Fruit fly (Drosophila melanogaster): ENCODE results near the gene Ptp61F.
A peak's percentile ranks its signal among the peaks of the same experiment; 100 is the strongest.

The Ptp61F gene

dm6 chr3L:1488592-1489183 lies 13.6 kb upstream of the Ptp61F start (continued):
- TF ChIP-seq CG15479 (GFP tag; optimal IDR thresholded peaks at IDR 0.05) (no peak), NC2α (GFP tag; optimal IDR thresholded peaks at IDR 0.05) (no peak), row (GFP tag; IDR thresholded peaks at IDR 0.05) (peak; percentile 38; the same call in 1 of the 3 replicates), CG14050 (GFP tag; IDR thresholded peaks at IDR 0.05) (no peak), CG2120 (GFP tag; optimal IDR thresholded peaks at IDR 0.05) (peak; percentile 1), Gug (GFP tag; IDR thresholded peaks at IDR 0.05) (no peak), CG7963 (GFP tag; IDR thresholded peaks at IDR 0.05; ENCODE audit: partially characterized antibody) (peak; percentile 51; the same call in 2 of the 3 replicates), gro (GFP tag; optimal IDR thresholded peaks at IDR 0.05) (no peak), CG12299 (tag; optimal IDR thresholded peaks at IDR 0.05) (no peak), chinmo (GFP tag; IDR thresholded peaks at IDR 0.05; ENCODE audit: partially characterized antibody) (peak; percentile 98), seq (GFP tag; IDR thresholded peaks at IDR 0.05) (no peak), Mad (GFP tag; optimal IDR thresholded peaks at IDR 0.05) (no peak), CG2712 (tag; optimal IDR thresholded peaks at IDR 0.05) (no peak), CG17385 (GFP tag; optimal IDR thresholded peaks at IDR 0.05) (no peak), CG30431 (GFP tag; optimal IDR thresholded peaks at IDR 0.05) (no peak), CHES-1-like (GFP tag; optimal IDR thresholded peaks at IDR 0.05) (no peak), Dbx (GFP tag; IDR thresholded peaks at IDR 0.05) (no peak), Atf3 (GFP tag; optimal IDR thresholded peaks at IDR 0.05) (no peak), CG14441 (GFP tag; IDR thresholded peaks at IDR 0.05) (no peak), fd64A (GFP tag; optimal IDR thresholded peaks at IDR 0.05) (no peak)

- TF ChIP-seq D19A (tag; optimal IDR thresholded peaks at IDR 0.05) = peak; percentile 27
- TF ChIP-seq Hr51 (GFP tag; optimal IDR thresholded peaks at IDR 0.05) = no peak
- TF ChIP-seq Ets65A (GFP tag) = peak; percentile 28
Measured at dm6 chr3L:1484747-1485146, 9.7 kb upstream of the Ptp61F start.

- TF ChIP-seq ems (GFP tag; optimal IDR thresholded peaks at IDR 0.05) (no peak), bsh (GFP tag; optimal IDR thresholded peaks at IDR 0.05) (peak in 1 of 2 experiments; percentile 62), fu2 (GFP tag; optimal IDR thresholded peaks at IDR 0.05) (no peak), CG8359 (GFP tag; optimal IDR thresholded peaks at IDR 0.05; ENCODE audit: borderline replicate concordance) (peak; percentile 37), CG11696 (GFP tag; IDR thresholded peaks at IDR 0.05) (peak; percentile 97), tup (GFP tag; optimal IDR thresholded peaks at IDR 0.05) (peak; percentile 53), dan (GFP tag; IDR thresholded peaks at IDR 0.05) (peak; percentile 80), CG9876 (GFP tag; optimal IDR thresholded peaks at IDR 0.05) (no peak), Camta (GFP tag; optimal IDR thresholded peaks at IDR 0.05) (peak; percentile 13), grn (GFP tag; optimal IDR thresholded peaks at IDR 0.05) (no peak), pum (GFP tag; optimal IDR thresholded peaks at IDR 0.05) (peak; percentile 69), CG17361 (GFP tag; IDR thresholded peaks at IDR 0.05) (peak; percentile 54), Oaz (GFP tag; IDR thresholded peaks at IDR 0.05) (0 out of 2 replicates have a peak, but pooled peaks have one; percentile 30), Ada2b (GFP tag; IDR thresholded peaks at IDR 0.05) (peak; percentile 69; the same call in 1 of the 2 replicates), CG11456 (GFP tag; IDR thresholded peaks at IDR 0.05) (peak; percentile 64; the same call in 1 of the 3 replicates), exex (tag; optimal IDR thresholded peaks at IDR 0.05) (no peak), CG32532 (GFP tag; IDR thresholded peaks at IDR 0.05) (peak; percentile 39; the same call in 1 of the 2 replicates), Atf3 (GFP tag; optimal IDR thresholded peaks at IDR 0.05) (peak; percentile 65), CG4707 (GFP tag; optimal IDR thresholded peaks at IDR 0.05) (no peak), CG7839 (tag; optimal IDR thresholded peaks at IDR 0.05) (peak; percentile 63), slp2 (GFP tag; optimal IDR thresholded peaks at IDR 0.05) (peak; percentile 48), Bgb (GFP tag; IDR thresholded peaks at IDR 0.05; ENCODE audit: partially characterized antibody) (no peak), E2f1 (GFP tag; IDR thresholded peaks at IDR 0.05) (peak; percentile 56), pb (GFP tag; optimal IDR thresholded peaks at IDR 0.05) (peak; percentile 56), seq (GFP tag; IDR thresholded peaks at IDR 0.05) (0 out of 2 replicates have a peak, but pooled peaks have one; percentile 42), lmd (GFP tag; IDR thresholded peaks at IDR 0.05) (peak; percentile 62)
Measured at dm6 chr3L:1478998-1479680, 4.1 kb upstream of the Ptp61F start.

Data from whole organism, embryonic.